Worm (Caenorhabditis elegans) whole organism, mixed stage, embryonic: Measurements from ENCODE around the gene ZK402.5.

Experiments
- ceh-43 ChIP-seq: fragments of 200-800 bp; sonication (Bioruptor generic); optimal IDR thresholded peaks from 2 replicates; lab custom pipeline; 2018; ENCODE audit warnings: mild to moderate bottlenecking, missing genetic modification characterization, moderate library complexity, missing compliant biosample characterization
- cnd-1 ChIP-seq: fragments of 200-800 bp; sonication (Bioruptor generic); optimal IDR thresholded peaks from 2 replicates; lab custom pipeline; 2018; ENCODE audit warnings: mild to moderate bottlenecking, missing genetic modification characterization, missing compliant biosample characterization
- elt-3 ChIP-seq: fragments of 150-350 bp; optimal IDR thresholded peaks from 2 replicates; lab custom pipeline; 2014; ENCODE audit warnings: missing biosample characterization, missing genetic modification characterization
- lin-13 ChIP-seq: fragments of 150-350 bp; optimal IDR thresholded peaks from 2 replicates; lab custom pipeline; 2014; ENCODE audit warnings: missing biosample characterization, missing genetic modification characterization
- nhr-12 ChIP-seq: fragments of 150-350 bp; optimal IDR thresholded peaks from 2 replicates; lab custom pipeline; 2014; ENCODE audit warnings: missing biosample characterization, missing genetic modification characterization
- nhr-237 ChIP-seq: fragments of 150-350 bp; optimal IDR thresholded peaks from 2 replicates; lab custom pipeline; 2014; ENCODE audit warnings: missing biosample characterization, missing genetic modification characterization
- nhr-76 ChIP-seq: sonication (generic microtip); optimal IDR thresholded peaks from 2 replicates; lab custom pipeline; 2017; ENCODE audit warnings: missing biosample characterization, missing genetic modification characterization
- sptf-1 ChIP-seq: sonication (generic microtip); optimal IDR thresholded peaks from 2 replicates; lab custom pipeline; 2017; ENCODE audit warnings: mild to moderate bottlenecking, missing genetic modification characterization, moderate library complexity, missing compliant biosample characterization
- unc-62 ChIP-seq: fragments of 150-350 bp; optimal IDR thresholded peaks from 2 replicates; lab custom pipeline; 2014; ENCODE audit warnings: missing biosample characterization, missing genetic modification reagents, missing genetic modification characterization

- TF ChIP-seq nhr-76 (no peak), unc-62 (GFP tag; lab: Kevin White, UChicago) (no peak), nhr-237 (tag; lab: Kevin White, UChicago) (no peak), lin-13 (tag; lab: Kevin White, UChicago) (no peak), nhr-12 (no peak), sptf-1 (no peak), cnd-1 (tag; lab: Kevin White, UChicago) (no peak), ceh-43 (GFP tag; lab: Kevin White, UChicago) (no peak), elt-3 (tag; lab: Kevin White, UChicago) (no peak)
Observed at ce11 chrX:1426425-1426824, 25.3 kb upstream of the ZK402.5 start, which contains the start of gene F19G12.11.
